Fruit fly (Drosophila melanogaster): ENCODE results near the gene CG7049.

CG7049 gene

dm6 chr3L:129311-129816 is 46.7 kb downstream of the CG7049 start, which contains the start of gene Pdk1 (continued):
- TF ChIP-seq sc (optimal IDR thresholded peaks at IDR 0.05) (no peak), sc (GFP tag; optimal IDR thresholded peaks at IDR 0.05) (no peak), CG7357 (GFP tag; IDR thresholded peaks at IDR 0.05) (no peak), jigr1 (GFP tag; IDR thresholded peaks at IDR 0.05) (no peak), ERR (GFP tag; optimal IDR thresholded peaks at IDR 0.05) (no peak), mam (GFP tag; optimal IDR thresholded peaks at IDR 0.05) (no peak), Sox100B (GFP tag; optimal IDR thresholded peaks at IDR 0.05) (no peak), lola (GFP tag; optimal IDR thresholded peaks at IDR 0.05) (no peak), CG6689 (GFP tag; IDR thresholded peaks at IDR 0.05) (no peak), Ptx1 (GFP tag; IDR thresholded peaks at IDR 0.05) (no peak), CG4617 (GFP tag; optimal IDR thresholded peaks at IDR 0.05; ENCODE audit: borderline replicate concordance) (no peak), repo (GFP tag; optimal IDR thresholded peaks at IDR 0.05) (no peak), CG12942 (GFP tag; optimal IDR thresholded peaks at IDR 0.05) (no peak), Doc3 (GFP tag; IDR thresholded peaks at IDR 0.05; ENCODE audit: partially characterized antibody) (no peak), CG18011 (GFP tag; optimal IDR thresholded peaks at IDR 0.05) (no peak), ems (GFP tag; optimal IDR thresholded peaks at IDR 0.05) (no peak), eve (GFP tag; optimal IDR thresholded peaks at IDR 0.05) (peak in 1 of 2 experiments; percentile 76), CG9932 (GFP tag; IDR thresholded peaks at IDR 0.05) (no peak), Sox102F (GFP tag; optimal IDR thresholded peaks at IDR 0.05) (no peak), pita (GFP tag; optimal IDR thresholded peaks at IDR 0.05) (no peak), twi (tag; optimal IDR thresholded peaks at IDR 0.05) (no peak), Fer3 (tag; optimal IDR thresholded peaks at IDR 0.05) (no peak), Neu2 (GFP tag; optimal IDR thresholded peaks at IDR 0.05; ENCODE audit: borderline replicate concordance) (no peak), Aef1 (GFP tag; IDR thresholded peaks at IDR 0.05) (no peak), CG6791 (GFP tag; IDR thresholded peaks at IDR 0.05; ENCODE audit: partially characterized antibody) (peak; percentile 62; the same call in 1 of the 3 replicates), Mad (GFP tag; optimal IDR thresholded peaks at IDR 0.05) (no peak), HLH54F (GFP tag; optimal IDR thresholded peaks at IDR 0.05) (no peak), slbo (GFP tag; IDR thresholded peaks at IDR 0.05) (no peak), CG8924 (tag; optimal IDR thresholded peaks at IDR 0.05) (peak; percentile 5), dimm (GFP tag; IDR thresholded peaks at IDR 0.05) (no peak), Hr39 (optimal IDR thresholded peaks at IDR 0.05) (no peak), CG1603 (tag; optimal IDR thresholded peaks at IDR 0.05) (peak; percentile 60), CG17802 (tag; optimal IDR thresholded peaks at IDR 0.05) (no peak), Eip74EF (GFP tag; optimal IDR thresholded peaks at IDR 0.05) (peak in 1 of 2 experiments; percentile 36), slp2 (GFP tag; optimal IDR thresholded peaks at IDR 0.05) (no peak), vnd (GFP tag; IDR thresholded peaks at IDR 0.05; ENCODE audit: partially characterized antibody) (no peak), Nf-YB (GFP tag; optimal IDR thresholded peaks at IDR 0.05) (no peak), pho (GFP tag; optimal IDR thresholded peaks at IDR 0.05) (peak; percentile 16), sqz (GFP tag; optimal IDR thresholded peaks at IDR 0.05) (peak; percentile 56), Chrac-16 (GFP tag; optimal IDR thresholded peaks at IDR 0.05) (no peak), CG8944 (GFP tag; optimal IDR thresholded peaks at IDR 0.05) (no peak), insv (GFP tag; optimal IDR thresholded peaks at IDR 0.05) (peak in 1 of 2 experiments; percentile 82), CG7745 (tag; optimal IDR thresholded peaks at IDR 0.05) (no peak), CG2120 (GFP tag; optimal IDR thresholded peaks at IDR 0.05) (no peak), Doc2 (GFP tag; IDR thresholded peaks at IDR 0.05) (no peak), sima (GFP tag; optimal IDR thresholded peaks at IDR 0.05) (no peak), E2f1 (GFP tag; IDR thresholded peaks at IDR 0.05) (peak; percentile 60; the same call in 1 of the 2 replicates), da (GFP tag; optimal IDR thresholded peaks at IDR 0.05) (no peak), HLHmδ (GFP tag; optimal IDR thresholded peaks at IDR 0.05) (peak; percentile 50), unpg (GFP tag; optimal IDR thresholded peaks at IDR 0.05) (no peak), bbx (GFP tag; IDR thresholded peaks at IDR 0.05; ENCODE audit: partially characterized antibody) (peak; percentile 63)
